Worm (Caenorhabditis elegans): Measurements from ENCODE around the gene C50B8.4.

The C50B8.4 gene

ce11 chrV:13584484-13584883 lies 12.7 kb downstream of the C50B8.4 start, which contains the start of gene F53F4.1:
Gene F53F4.1, plus strand, starts transcription at chrV:13584784.
- no peak for TF ChIP-seq ztf-4 (tag; optimal IDR thresholded peaks at IDR 0.05)
- TF ChIP-seq peb-1 (tag; optimal IDR thresholded peaks at IDR 0.05) = no peak
- TF ChIP-seq crh-2 (tag; optimal IDR thresholded peaks at IDR 0.05) = no peak
- TF ChIP-seq nhr-12 (tag; optimal IDR thresholded peaks at IDR 0.05) = no peak
- TF ChIP-seq blmp-1 (tag; optimal IDR thresholded peaks at IDR 0.05; ENCODE audit: insufficient read depth) = no peak
- TF ChIP-seq egl-27 (tag; optimal IDR thresholded peaks at IDR 0.05) = no peak
- TF ChIP-seq ceh-16 (tag; optimal IDR thresholded peaks at IDR 0.05) = no peak
- TF ChIP-seq nhr-10 (tag; optimal IDR thresholded peaks at IDR 0.05) = no peak
- TF ChIP-seq ztf-1 (GFP tag; conservative IDR thresholded peaks at IDR 0.05) = no peak
- TF ChIP-seq ama-1 (optimal IDR thresholded peaks at IDR 0.05) = no peak
- TF ChIP-seq elt-3 (tag; optimal IDR thresholded peaks at IDR 0.05) = no peak
- TF ChIP-seq sma-9 (GFP tag; optimal IDR thresholded peaks at IDR 0.05) = no peak
- no peak for TF ChIP-seq sma-9 (tag; optimal IDR thresholded peaks at IDR 0.05)
- TF ChIP-seq sem-4 (tag; optimal IDR thresholded peaks at IDR 0.05) = no peak
- TF ChIP-seq R02D3.7 (tag; optimal IDR thresholded peaks at IDR 0.05) = no peak
- no peak for TF ChIP-seq snpc-4 (tag; optimal IDR thresholded peaks at IDR 0.05)
- no peak for TF ChIP-seq nhr-11 (tag; optimal IDR thresholded peaks at IDR 0.05)
- no peak for TF ChIP-seq gmeb-1 (tag; optimal IDR thresholded peaks at IDR 0.05)
- no peak for TF ChIP-seq aly-2 (tag; optimal IDR thresholded peaks at IDR 0.05)
- TF ChIP-seq zag-1 (tag; optimal IDR thresholded peaks at IDR 0.05) = no peak
- no peak for TF ChIP-seq ceh-82 (tag; optimal IDR thresholded peaks at IDR 0.05)

ce11 chrV:13587902-13588301 lies 16.1 kb downstream of the C50B8.4 start, which contains the start of gene F53F4.17:
Gene F53F4.17, plus strand, starts transcription at chrV:13588202.
- TF ChIP-seq ceh-82 (tag; optimal IDR thresholded peaks at IDR 0.05) (no peak), nhr-129 (tag; optimal IDR thresholded peaks at IDR 0.05) (no peak), nhr-77 (tag; optimal IDR thresholded peaks at IDR 0.05) (no peak), sma-9 (GFP tag; optimal IDR thresholded peaks at IDR 0.05) (no peak), sma-9 (tag; optimal IDR thresholded peaks at IDR 0.05) (no peak), elt-3 (tag; optimal IDR thresholded peaks at IDR 0.05) (no peak), aly-2 (tag; optimal IDR thresholded peaks at IDR 0.05) (no peak), nhr-6 (tag; optimal IDR thresholded peaks at IDR 0.05) (no peak), C34F6.9 (tag; optimal IDR thresholded peaks at IDR 0.05) (no peak), unc-62 (GFP tag; optimal IDR thresholded peaks at IDR 0.05) (no peak)

DNA sequence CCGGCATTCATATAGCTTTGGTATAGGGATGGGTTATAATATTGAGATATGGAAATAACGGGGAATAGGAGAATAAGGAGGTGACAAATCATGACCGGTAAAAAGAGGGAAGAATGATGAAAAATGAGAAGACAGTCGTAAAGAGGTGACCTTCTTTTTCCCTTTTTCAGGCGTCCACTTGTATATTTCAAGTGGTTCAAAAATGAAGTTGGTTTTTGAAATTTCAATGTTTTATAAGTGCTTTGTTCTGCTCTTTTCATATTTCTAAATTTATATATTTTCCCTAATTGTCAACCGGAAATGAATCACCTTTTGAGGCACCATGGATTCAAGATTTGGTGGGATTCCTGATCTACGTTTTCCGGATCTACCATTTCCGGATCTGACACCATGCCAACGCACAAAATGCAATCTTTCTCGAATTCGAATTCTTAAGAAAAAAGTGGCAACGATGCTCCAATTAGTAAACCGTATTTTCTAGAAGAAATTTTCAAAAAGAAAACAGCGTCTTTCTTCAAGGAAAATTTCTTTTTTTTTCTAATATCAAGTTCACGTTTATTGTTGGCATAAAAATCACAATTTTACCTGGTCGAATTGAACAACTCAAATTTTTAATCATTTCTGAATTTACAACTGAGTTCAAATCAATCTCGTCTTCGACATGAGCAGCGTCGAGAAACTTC lies 17.8 kb downstream of the C50B8.4 start, which contains the start of the genes F53F4.2 and F53F4.18:
Gene F53F4.2 (minus strand): TSS at position 101 of the 683 bp plus-strand sequence.
Gene F53F4.18 (plus strand): TSS at position 633 of the 683 bp plus-strand sequence.
- TF ChIP-seq sem-4 (tag; optimal IDR thresholded peaks at IDR 0.05) (no peak), nhr-129 (tag; optimal IDR thresholded peaks at IDR 0.05) (no peak), F13H6.1 (tag; optimal IDR thresholded peaks at IDR 0.05) (no peak), blmp-1 (tag; optimal IDR thresholded peaks at IDR 0.05; ENCODE audit: insufficient read depth) (no peak), snpc-4 (tag; optimal IDR thresholded peaks at IDR 0.05) (no peak), sma-3 (GFP tag; optimal IDR thresholded peaks at IDR 0.05) (no peak), lin-13 (GFP tag; optimal IDR thresholded peaks at IDR 0.05) (no peak), nhr-23 (tag; optimal IDR thresholded peaks at IDR 0.05) (no peak), ama-1 (optimal IDR thresholded peaks at IDR 0.05) (no peak), nhr-21 (tag; optimal IDR thresholded peaks at IDR 0.05) (no peak), R02D3.7 (tag; optimal IDR thresholded peaks at IDR 0.05) (no peak), ceh-82 (tag; optimal IDR thresholded peaks at IDR 0.05) (no peak), nhr-12 (tag; optimal IDR thresholded peaks at IDR 0.05) (no peak), fos-1 (tag; optimal IDR thresholded peaks at IDR 0.05) (no peak), gmeb-1 (tag; optimal IDR thresholded peaks at IDR 0.05) (no peak), peb-1 (tag; optimal IDR thresholded peaks at IDR 0.05) (no peak)

DNA sequence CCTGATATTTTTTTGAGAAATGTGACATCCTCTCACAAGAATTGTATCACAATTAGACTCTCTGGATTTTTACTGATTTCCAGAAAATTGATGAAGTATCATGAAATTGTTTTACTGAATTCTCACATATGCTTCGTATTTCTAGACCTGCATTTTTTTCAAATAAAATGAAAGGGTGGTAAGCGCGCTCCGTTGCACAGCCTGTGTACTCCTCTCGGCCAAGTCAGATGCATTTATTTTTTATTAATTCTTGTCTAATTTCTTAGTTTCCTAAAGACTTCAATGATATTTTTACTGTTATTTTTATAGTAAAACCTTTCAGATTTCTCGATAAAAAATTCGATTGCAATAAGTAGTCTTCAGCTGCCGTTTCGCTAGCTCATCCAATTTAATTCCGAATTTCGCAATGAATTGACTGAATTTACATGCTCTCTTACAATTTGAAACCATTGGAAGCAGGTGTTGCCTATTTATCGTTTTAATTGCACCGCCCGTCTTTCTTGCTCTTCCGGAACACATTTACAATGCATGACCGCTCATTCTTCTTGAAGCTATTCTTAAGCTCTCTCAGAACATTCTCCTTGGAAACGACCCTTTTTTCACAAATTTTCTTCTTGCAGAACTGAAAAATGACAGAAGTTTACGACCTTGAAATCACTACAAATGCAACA lies 19.8 kb downstream of the C50B8.4 start, which contains the start of gene tbcb-1:
Gene tbcb-1 (plus strand): TSS at position 621 of the 671 bp plus-strand sequence.
- peak; percentile 49 for TF ChIP-seq C34F6.9 (tag; optimal IDR thresholded peaks at IDR 0.05)
- no peak for TF ChIP-seq nhr-129 (tag; optimal IDR thresholded peaks at IDR 0.05)
- no peak for TF ChIP-seq elt-1 (tag; optimal IDR thresholded peaks at IDR 0.05)
- TF ChIP-seq ama-1 (optimal IDR thresholded peaks at IDR 0.05) = no peak
- TF ChIP-seq blmp-1 (tag; optimal IDR thresholded peaks at IDR 0.05; ENCODE audit: insufficient read depth) = no peak
- no peak for TF ChIP-seq egl-27 (tag; optimal IDR thresholded peaks at IDR 0.05)
- peak in 1 of 2 experiments; percentile 55 for TF ChIP-seq lsy-2 (tag; optimal IDR thresholded peaks at IDR 0.05)
- no peak for TF ChIP-seq unc-62 (GFP tag; optimal IDR thresholded peaks at IDR 0.05)
- TF ChIP-seq nhr-25 (tag; optimal IDR thresholded peaks at IDR 0.05) = peak; percentile 35
- peak; percentile 35 for TF ChIP-seq gmeb-1 (tag; optimal IDR thresholded peaks at IDR 0.05)
- TF ChIP-seq sma-9 (GFP tag; optimal IDR thresholded peaks at IDR 0.05) = peak; percentile 31
- no peak for TF ChIP-seq sma-9 (tag; optimal IDR thresholded peaks at IDR 0.05)
- no peak for TF ChIP-seq nhr-12 (tag; optimal IDR thresholded peaks at IDR 0.05)
- no peak for TF ChIP-seq sem-4 (tag; optimal IDR thresholded peaks at IDR 0.05)
- TF ChIP-seq mbf-1 (tag; optimal IDR thresholded peaks at IDR 0.05) = no peak
- peak; percentile 8 for TF ChIP-seq sma-3 (GFP tag; optimal IDR thresholded peaks at IDR 0.05)
- TF ChIP-seq fos-1 (tag; optimal IDR thresholded peaks at IDR 0.05) = no peak
- no peak for TF ChIP-seq nhr-23 (tag; optimal IDR thresholded peaks at IDR 0.05)
- no peak for TF ChIP-seq ztf-4 (tag; optimal IDR thresholded peaks at IDR 0.05)
- TF ChIP-seq aly-2 (tag; optimal IDR thresholded peaks at IDR 0.05) = no peak
- TF ChIP-seq ztf-11 (tag; optimal IDR thresholded peaks at IDR 0.05) = no peak
- no peak for TF ChIP-seq zag-1 (tag; optimal IDR thresholded peaks at IDR 0.05)
- no peak for TF ChIP-seq R02D3.7 (tag; optimal IDR thresholded peaks at IDR 0.05)
- no peak for TF ChIP-seq unc-55 (GFP tag; optimal IDR thresholded peaks at IDR 0.05)
- no peak for TF ChIP-seq crh-2 (tag; optimal IDR thresholded peaks at IDR 0.05)
- no peak for TF ChIP-seq lin-11 (tag; optimal IDR thresholded peaks at IDR 0.05)

All from whole organism, L2 larva.